Worm (Caenorhabditis elegans) whole organism, L4 larva: Measurements from ENCODE around the gene nas-8.

ENCODE experiments used
- F10B5.3 ChIP-seq: sonication (generic microtip); optimal IDR thresholded peaks from 2 replicates; lab custom pipeline; 2016; ENCODE audit warnings: mild to moderate bottlenecking, missing genetic modification characterization, missing compliant biosample characterization
- F49E8.2 ChIP-seq: sonication (generic microtip); optimal IDR thresholded peaks from 2 replicates; lab custom pipeline; 2016; ENCODE audit warnings: missing compliant biosample characterization, mild to moderate bottlenecking, missing genetic modification characterization, borderline replicate concordance
- Y105C5A.15 ChIP-seq: fragments of 200-800 bp; sonication (Bioruptor generic); IDR thresholded peaks from 2 replicates; pipeline ENCODE4 v1.3.6; 2022; ENCODE audit warnings: missing genetic modification characterization, missing compliant biosample characterization
- ZK546.5 ChIP-seq, 2 experiments: sonication (generic microtip); optimal IDR thresholded peaks; 2 replicates each; lab custom pipeline; 2017; ENCODE audit warnings: missing biosample characterization in 2 of 2, missing genetic modification characterization in 2 of 2
- aha-1 ChIP-seq: fragments of 150-350 bp; peaks from one replicate; lab custom pipeline; 2014; ENCODE audit warnings: missing biosample characterization, missing genetic modification characterization
- ama-1 ChIP-seq: fragments of 150-350 bp; optimal IDR thresholded peaks from 2 replicates; lab custom pipeline; 2014; ENCODE audit warnings: inconsistent platforms, mixed read lengths
- ceh-44 ChIP-seq: fragments of 200-800 bp; sonication (Bioruptor generic); IDR thresholded peaks from 2 replicates; pipeline ENCODE4 v1.3.6; 2022; ENCODE audit warnings: missing genetic modification reagents, missing genetic modification characterization, missing compliant biosample characterization
- ces-1 ChIP-seq: fragments of 150-350 bp; sonication (generic microtip); optimal IDR thresholded peaks from 4 replicates; lab custom pipeline; 2014; ENCODE audit warnings: missing biosample characterization, missing genetic modification reagents, missing genetic modification characterization
- daf-12 ChIP-seq: fragments of 150-350 bp; optimal IDR thresholded peaks from 2 replicates; lab custom pipeline; 2014; ENCODE audit warnings: missing biosample characterization, missing genetic modification reagents, missing genetic modification characterization
- daf-16 ChIP-seq, 3 experiments: sonication (generic microtip); optimal IDR thresholded peaks; 2 replicates each; lab custom pipeline; 2016 to 2017; ENCODE audit warnings: missing genetic modification characterization in 3 of 3, missing genetic modification reagents in 3 of 3, mild to moderate bottlenecking in 2 of 3, missing compliant biosample characterization in 2 of 3, missing biosample characterization in 1 of 3, moderate library complexity in 1 of 3
- daf-19 ChIP-seq: fragments of 200-800 bp; sonication (Bioruptor generic); conservative IDR thresholded peaks from 2 replicates; pipeline ENCODE4 v1.3.6; 2022; ENCODE audit warnings: missing genetic modification characterization, missing compliant biosample characterization
- dmd-6 ChIP-seq: fragments of 200-800 bp; sonication (Bioruptor generic); IDR thresholded peaks from 2 replicates; pipeline ENCODE4 v1.3.6; 2022; ENCODE audit warnings: missing genetic modification reagents, missing genetic modification characterization, missing compliant biosample characterization
- dmd-8 ChIP-seq: fragments of 200-800 bp; sonication (Bioruptor generic); IDR thresholded peaks from 2 replicates; pipeline ENCODE4 v1.3.6; 2022; ENCODE audit warnings: missing genetic modification characterization, missing compliant biosample characterization
- dpl-1 ChIP-seq: fragments of 150-350 bp; optimal IDR thresholded peaks from 2 replicates; lab custom pipeline; 2014; ENCODE audit warnings: missing biosample characterization, missing genetic modification reagents, missing genetic modification characterization
- duxl-1 ChIP-seq: sonication (generic microtip); optimal IDR thresholded peaks from 2 replicates; lab custom pipeline; 2016; ENCODE audit warnings: mild to moderate bottlenecking, missing genetic modification characterization, moderate library complexity, missing compliant biosample characterization; ENCODE audit not compliant: poor library complexity
- dve-1 ChIP-seq: sonication (generic microtip); optimal IDR thresholded peaks from 2 replicates; lab custom pipeline; 2017; ENCODE audit warnings: antibody characterized with exemption, mild to moderate bottlenecking, missing genetic modification characterization, missing compliant biosample characterization; ENCODE audit not compliant: insufficient read depth
- egl-43 ChIP-seq: fragments of 200-800 bp; sonication (Bioruptor generic); IDR thresholded peaks from 2 replicates; pipeline ENCODE4 v1.3.6; 2022; ENCODE audit warnings: missing genetic modification reagents, missing genetic modification characterization, missing compliant biosample characterization
- fkh-10 ChIP-seq: fragments of 150-350 bp; optimal IDR thresholded peaks from 2 replicates; lab custom pipeline; 2014; ENCODE audit warnings: missing biosample characterization, missing genetic modification reagents, missing genetic modification characterization
- fos-1 ChIP-seq: fragments of 150-350 bp; optimal IDR thresholded peaks from 2 replicates; lab custom pipeline; 2014; ENCODE audit warnings: missing biosample characterization, missing genetic modification characterization
- hlh-11 ChIP-seq: fragments of 200-800 bp; sonication (Bioruptor generic); optimal IDR thresholded peaks from 2 replicates; lab custom pipeline; 2018; ENCODE audit warnings: mild to moderate bottlenecking, missing genetic modification characterization, missing compliant biosample characterization
- hmg-1.1 ChIP-seq: fragments of 200-800 bp; sonication (Bioruptor generic); IDR thresholded peaks from 2 replicates; pipeline ENCODE4 v1.3.6; 2022; ENCODE audit warnings: missing genetic modification reagents, missing genetic modification characterization, missing compliant biosample characterization
- jun-1 ChIP-seq: fragments of 150-350 bp; optimal IDR thresholded peaks from 2 replicates; lab custom pipeline; 2014; ENCODE audit warnings: missing biosample characterization, missing genetic modification reagents, missing genetic modification characterization
- lim-7 ChIP-seq: fragments of 200-800 bp; sonication (Bioruptor generic); IDR thresholded peaks from 2 replicates; pipeline ENCODE4 v1.3.6; 2022; ENCODE audit warnings: missing genetic modification characterization, missing compliant biosample characterization
- lin-13 ChIP-seq: fragments of 150-350 bp; optimal IDR thresholded peaks from 2 replicates; lab custom pipeline; 2014; ENCODE audit warnings: missing biosample characterization, missing genetic modification reagents, missing genetic modification characterization
- lin-15B ChIP-seq: fragments of 150-350 bp; sonication (generic microtip); optimal IDR thresholded peaks from 3 replicates; lab custom pipeline; 2014; ENCODE audit warnings: missing biosample characterization, missing genetic modification characterization
- lsy-2 ChIP-seq, 2 experiments: fragments of 150-350 bp in 1 of 2; sonication (generic microtip) in 1 of 2; optimal IDR thresholded peaks; 2 replicates each; lab custom pipeline; 2014 to 2017; ENCODE audit warnings: missing biosample characterization in 2 of 2, missing genetic modification characterization in 2 of 2
- madf-5 ChIP-seq, 2 experiments: fragments of 200-800 bp; sonication (Bioruptor generic); IDR thresholded peaks; 2 replicates each; pipeline ENCODE4 v1.3.6; 2022; ENCODE audit warnings: missing compliant biosample characterization in 2 of 2, missing genetic modification characterization in 2 of 2
- mep-1 ChIP-seq: fragments of 150-350 bp; sonication (generic microtip); optimal IDR thresholded peaks from 3 replicates; lab custom pipeline; 2014; ENCODE audit warnings: missing biosample characterization, missing genetic modification characterization
- mes-2 ChIP-seq: sonication (generic microtip); optimal IDR thresholded peaks from 2 replicates; lab custom pipeline; 2016; ENCODE audit warnings: missing genotype, mild to moderate bottlenecking, missing genetic modification characterization, missing compliant biosample characterization; ENCODE audit not compliant: poor library complexity, severe bottlenecking
- mxl-2 ChIP-seq: fragments of 200-800 bp; sonication (Bioruptor generic); conservative IDR thresholded peaks from 2 replicates; pipeline ENCODE4 v1.3.6; 2022; ENCODE audit warnings: missing genetic modification reagents, missing genetic modification characterization, missing compliant biosample characterization
- nhr-102 ChIP-seq: sonication (generic microtip); optimal IDR thresholded peaks from 2 replicates; lab custom pipeline; 2016; ENCODE audit warnings: mild to moderate bottlenecking, missing genetic modification characterization, moderate library complexity, missing compliant biosample characterization
- nhr-11 ChIP-seq: fragments of 150-350 bp; optimal IDR thresholded peaks from 2 replicates; lab custom pipeline; 2014; ENCODE audit warnings: missing biosample characterization, missing genetic modification characterization
- nhr-28 ChIP-seq: fragments of 150-350 bp; optimal IDR thresholded peaks from 2 replicates; lab custom pipeline; 2014; ENCODE audit warnings: missing biosample characterization, missing genetic modification characterization
- nhr-42 ChIP-seq: fragments of 200-800 bp; sonication (Bioruptor generic); IDR thresholded peaks from 2 replicates; pipeline ENCODE4 v1.3.6; 2022; ENCODE audit warnings: missing genetic modification characterization, missing compliant biosample characterization
- nhr-48 ChIP-seq: sonication (generic microtip); optimal IDR thresholded peaks from 2 replicates; lab custom pipeline; 2016; ENCODE audit warnings: mild to moderate bottlenecking, missing genetic modification characterization, missing compliant biosample characterization
- nhr-6 ChIP-seq: fragments of 150-350 bp; optimal IDR thresholded peaks from 2 replicates; lab custom pipeline; 2014; ENCODE audit warnings: missing biosample characterization, missing genetic modification characterization
- nhr-77 ChIP-seq: fragments of 150-350 bp; optimal IDR thresholded peaks from 2 replicates; lab custom pipeline; 2014; ENCODE audit warnings: missing biosample characterization, missing genetic modification characterization
- pha-4 ChIP-seq, 2 experiments: fragments of 150-350 bp in 1 of 2; fragments of 200-800 bp in 1 of 2; sonication (Bioruptor generic) in 1 of 2; IDR thresholded peaks in 1 of 2; optimal IDR thresholded peaks in 1 of 2; 2 replicates each; pipeline versions ENCODE4 v1.3.6 to Lab custom; 2014 to 2022; ENCODE audit warnings: missing genetic modification characterization in 2 of 2, missing genetic modification reagents in 2 of 2, missing biosample characterization in 1 of 2, missing compliant biosample characterization in 1 of 2
- pqm-1 ChIP-seq: sonication (generic microtip); optimal IDR thresholded peaks from 2 replicates; lab custom pipeline; 2017; ENCODE audit warnings: missing biosample characterization, missing genetic modification characterization
- rbr-2 ChIP-seq: sonication (generic microtip); optimal IDR thresholded peaks from 2 replicates; lab custom pipeline; 2016; ENCODE audit warnings: missing genotype, missing genetic modification characterization, missing compliant biosample characterization
- sdz-12 ChIP-seq: fragments of 200-800 bp; sonication (Bioruptor generic); optimal IDR thresholded peaks from 2 replicates; lab custom pipeline; 2018; ENCODE audit warnings: mild to moderate bottlenecking, missing genetic modification characterization, missing compliant biosample characterization
- snpc-1.2 ChIP-seq: fragments of 200-800 bp; sonication (Bioruptor generic); IDR thresholded peaks from 2 replicates; pipeline ENCODE4 v1.3.6; 2022; ENCODE audit warnings: missing genetic modification reagents, missing genetic modification characterization, missing compliant biosample characterization
- tra-1 ChIP-seq: fragments of 200-800 bp; sonication (Bioruptor generic); IDR thresholded peaks from 2 replicates; pipeline ENCODE4 v1.3.6; 2022; ENCODE audit warnings: missing genetic modification reagents, missing genetic modification characterization, missing compliant biosample characterization
- unc-39 ChIP-seq: sonication (generic microtip); optimal IDR thresholded peaks from 2 replicates; lab custom pipeline; 2017; ENCODE audit warnings: missing biosample characterization, missing genetic modification characterization
- unc-62 ChIP-seq, 3 experiments: fragments of 150-350 bp in 1 of 3; sonication (generic microtip); optimal IDR thresholded peaks in 2 of 3; peaks in 1 of 3; 1 replicate in 1 of 3; 2 replicates in 2 of 3; lab custom pipeline; 2014 to 2017; ENCODE audit warnings: missing biosample characterization in 3 of 3, missing genetic modification characterization in 3 of 3, missing genetic modification reagents in 3 of 3, missing genotype in 1 of 3
- zag-1 ChIP-seq: fragments of 150-350 bp; optimal IDR thresholded peaks from 2 replicates; lab custom pipeline; 2014; ENCODE audit warnings: missing biosample characterization, missing genetic modification characterization
- zfp-2 ChIP-seq: sonication (generic microtip); optimal IDR thresholded peaks from 2 replicates; lab custom pipeline; 2016; ENCODE audit warnings: mild to moderate bottlenecking, missing genetic modification characterization, missing compliant biosample characterization
- ztf-11 ChIP-seq: fragments of 150-350 bp; optimal IDR thresholded peaks from 2 replicates; lab custom pipeline; 2014; ENCODE audit warnings: missing biosample characterization, missing genetic modification characterization
- ztf-7 ChIP-seq: fragments of 150-350 bp; optimal IDR thresholded peaks from 2 replicates; lab custom pipeline; 2014; ENCODE audit warnings: missing biosample characterization, missing genetic modification characterization

Gene nas-8

DNA sequence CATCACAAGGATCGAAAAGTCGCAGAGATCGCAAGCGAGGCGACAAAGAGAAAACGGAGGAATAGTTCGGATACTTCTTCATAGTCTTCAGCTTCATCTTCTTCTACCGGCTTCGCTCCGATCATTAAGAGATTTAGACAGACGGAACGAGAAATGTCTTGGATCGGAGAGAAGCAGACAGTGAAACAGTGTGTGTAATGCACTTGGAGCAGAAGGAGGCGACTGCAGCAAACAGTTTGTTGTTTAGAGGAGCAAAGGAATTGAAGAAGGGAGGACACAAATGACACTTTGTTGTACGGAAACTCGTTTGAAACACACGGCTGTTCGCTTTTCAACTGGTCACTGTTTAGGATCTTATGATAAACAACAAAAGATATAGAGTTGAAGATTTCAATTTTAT lies 15.3 kb upstream of the nas-8 start:
- peak; percentile 20; the same call in 1 of the 2 replicates for TF ChIP-seq dmd-6 (GFP tag; lab: Robert Waterston, UW)
- TF ChIP-seq nhr-28 (tag; lab: Kevin White, UChicago) = peak; percentile 8
- TF ChIP-seq tra-1 = 0 out of 2 replicates have a peak, but pooled peaks have one; percentile 17
- no peak for TF ChIP-seq aha-1 (tag; lab: Kevin White, UChicago)
- no peak for TF ChIP-seq daf-12 (tag; lab: Kevin White, UChicago)
- no peak for TF ChIP-seq nhr-42 (GFP tag; lab: Robert Waterston, UW)
- no peak for TF ChIP-seq jun-1
- TF ChIP-seq nhr-11 (tag; lab: Kevin White, UChicago) = peak; percentile 37
- TF ChIP-seq unc-62 (GFP tag; optimal IDR thresholded peaks at IDR 0.05 in 1 of 2; lab: Kevin White, UChicago) = peak in 1 of 2 experiments; percentile 38
- no peak for TF ChIP-seq unc-62 (tag; optimal IDR thresholded peaks at IDR 0.05; lab: Kevin White, UChicago)
- no peak for TF ChIP-seq zfp-2
- no peak for TF ChIP-seq duxl-1
- no peak for TF ChIP-seq sdz-12 (GFP tag; lab: Kevin White, UChicago)
- no peak for TF ChIP-seq ceh-44
- TF ChIP-seq fkh-10 (GFP tag; lab: Kevin White, UChicago) = no peak
- no peak for TF ChIP-seq egl-43
- no peak for TF ChIP-seq ztf-7 (tag; lab: Kevin White, UChicago)
- TF ChIP-seq ama-1 = no peak
- TF ChIP-seq nhr-77 (tag; lab: Kevin White, UChicago) = no peak
- no peak for TF ChIP-seq nhr-48 (tag; lab: Kevin White, UChicago)
- no peak for TF ChIP-seq mep-1 (tag; lab: Kevin White, UChicago)
- TF ChIP-seq pha-4 (GFP tag; IDR thresholded peaks at IDR 0.05; lab: Robert Waterston, UW) = no peak
- TF ChIP-seq pha-4 (tag; optimal IDR thresholded peaks at IDR 0.05; lab: Kevin White, UChicago) = peak; percentile 10
- TF ChIP-seq ztf-11 (tag; lab: Kevin White, UChicago) = no peak
- TF ChIP-seq daf-16 (GFP tag; optimal IDR thresholded peaks at IDR 0.05; lab: Kevin White, UChicago) = peak in 1 of 2 experiments; percentile 90
- TF ChIP-seq daf-16 (tag; optimal IDR thresholded peaks at IDR 0.05; lab: Kevin White, UChicago) = peak; percentile 58
- no peak for TF ChIP-seq lim-7 (GFP tag; lab: Robert Waterston, UW)
- TF ChIP-seq dmd-8 = no peak
- TF ChIP-seq hmg-1.1 (GFP tag; lab: Robert Waterston, UW) = peak; percentile 31; the same call in 1 of the 2 replicates
- peak in 1 of 2 experiments; percentile 34 for TF ChIP-seq lsy-2 (tag; optimal IDR thresholded peaks at IDR 0.05; lab: Kevin White, UChicago)
- peak; percentile 73 for TF ChIP-seq hlh-11 (tag; lab: Kevin White, UChicago)
- TF ChIP-seq mes-2 = peak; percentile 55
- no peak for TF ChIP-seq Y105C5A.15 (GFP tag; lab: Robert Waterston, UW)
- TF ChIP-seq, all 104 proteins: peak for 11

DNA sequence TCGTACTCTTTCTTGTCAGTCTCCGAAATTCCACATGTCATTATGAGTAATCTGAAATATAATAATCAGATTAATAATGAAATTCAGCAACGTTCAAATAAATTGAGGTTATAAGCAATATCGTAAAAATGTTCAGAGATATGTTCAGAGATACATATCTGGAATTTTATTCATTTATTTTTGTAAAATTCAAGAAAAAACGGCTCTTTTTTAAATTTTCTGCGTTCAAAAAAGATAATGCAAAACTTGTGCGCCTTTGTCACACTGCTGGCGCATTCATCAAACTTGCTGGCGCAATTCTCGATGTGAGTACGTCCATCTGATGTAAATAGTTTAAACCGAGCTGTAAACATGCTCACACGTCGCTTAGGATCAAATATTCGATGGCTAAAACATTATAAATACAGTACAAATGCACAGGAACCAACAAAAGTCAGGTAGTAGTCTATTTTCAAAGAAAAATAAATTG lies 11.5 kb upstream of the nas-8 start, which contains the start of the genes rde-8 and ZC477.3:
TSS of gene rde-8 (minus strand) at position 51 of the 469 bp plus-strand sequence.
TSS of gene ZC477.3 (plus strand) at position 282 of the 469 bp plus-strand sequence.
- TF ChIP-seq hmg-1.1 (GFP tag; lab: Robert Waterston, UW) (0 out of 2 replicates have a peak, but pooled peaks have one; percentile 60), lin-15B (no peak), dve-1 (tag; lab: Kevin White, UChicago) (peak; percentile 68), unc-39 (tag; lab: Kevin White, UChicago) (no peak), ama-1 (peak; percentile 10), ZK546.5 (tag; optimal IDR thresholded peaks at IDR 0.05; lab: Kevin White, UChicago) (no peak), jun-1 (peak; percentile 28), nhr-102 (peak; percentile 42), fos-1 (tag; lab: Kevin White, UChicago) (no peak), rbr-2 (peak; percentile 59), nhr-6 (tag; lab: Kevin White, UChicago) (peak; percentile 24), lsy-2 (tag; optimal IDR thresholded peaks at IDR 0.05; lab: Kevin White, UChicago) (peak in 1 of 2 experiments; percentile 88), F10B5.3 (tag; lab: Kevin White, UChicago) (no peak), zag-1 (tag; lab: Kevin White, UChicago) (no peak), daf-19 (GFP tag; lab: Robert Waterston, UW) (no peak), madf-5 (GFP tag; IDR thresholded peaks at IDR 0.05; lab: Robert Waterston, UW) (no peak), ces-1 (no peak), F49E8.2 (tag; lab: Kevin White, UChicago) (no peak), lim-7 (GFP tag; lab: Robert Waterston, UW) (no peak), dmd-8 (no peak), snpc-1.2 (GFP tag; lab: Robert Waterston, UW) (0 out of 2 replicates have a peak, but pooled peaks have one; percentile 52), lin-13 (GFP tag; lab: Kevin White, UChicago) (peak; percentile 4), mxl-2 (GFP tag; lab: Robert Waterston, UW) (no peak), unc-62 (GFP tag; optimal IDR thresholded peaks at IDR 0.05 in 1 of 2; lab: Kevin White, UChicago) (peak in 1 of 2 experiments; percentile 64), unc-62 (tag; optimal IDR thresholded peaks at IDR 0.05; lab: Kevin White, UChicago) (no peak), dpl-1 (GFP tag; lab: Kevin White, UChicago) (peak; percentile 75), pqm-1 (tag; lab: Kevin White, UChicago) (no peak)
